Worm (Caenorhabditis elegans) whole organism, L3 larva: ENCODE data around the gene gon-4.

ENCODE experiments used
- ama-1 ChIP-seq: fragments of 150-350 bp; optimal IDR thresholded peaks from 2 replicates; lab custom pipeline; 2018
- ceh-82 ChIP-seq: fragments of 150-350 bp; optimal IDR thresholded peaks from 2 replicates; lab custom pipeline; 2014; ENCODE audit warnings: missing biosample characterization, missing genetic modification characterization
- daf-12 ChIP-seq: fragments of 150-350 bp; optimal IDR thresholded peaks from 2 replicates; lab custom pipeline; 2014; ENCODE audit warnings: missing biosample characterization, missing genetic modification reagents, missing genetic modification characterization
- egl-5 ChIP-seq: fragments of 150-350 bp; optimal IDR thresholded peaks from 2 replicates; lab custom pipeline; 2017; ENCODE audit warnings: missing biosample characterization, missing genetic modification reagents, missing genetic modification characterization, inconsistent platforms
- mdl-1 ChIP-seq: fragments of 150-350 bp; optimal IDR thresholded peaks from 2 replicates; lab custom pipeline; 2014; ENCODE audit warnings: missing biosample characterization, missing genetic modification characterization
- nhr-237 ChIP-seq: fragments of 150-350 bp; optimal IDR thresholded peaks from 2 replicates; lab custom pipeline; 2014; ENCODE audit warnings: missing biosample characterization, missing genetic modification characterization
- nhr-25 ChIP-seq: sonication (generic microtip); optimal IDR thresholded peaks from 2 replicates; lab custom pipeline; 2017; ENCODE audit warnings: missing biosample characterization, missing genetic modification characterization
- nhr-77 ChIP-seq: fragments of 150-350 bp; optimal IDR thresholded peaks from 2 replicates; lab custom pipeline; 2014; ENCODE audit warnings: missing biosample characterization, missing genetic modification characterization
- pha-4 ChIP-seq: fragments of 150-350 bp; optimal IDR thresholded peaks from 2 replicates; lab custom pipeline; 2014; ENCODE audit warnings: missing biosample characterization, missing genetic modification reagents, missing genetic modification characterization
- snpc-4 ChIP-seq: fragments of 150-350 bp; optimal IDR thresholded peaks from 2 replicates; lab custom pipeline; 2014; ENCODE audit warnings: missing biosample characterization, missing genetic modification characterization
- ztf-11 ChIP-seq: fragments of 150-350 bp; optimal IDR thresholded peaks from 2 replicates; lab custom pipeline; 2014; ENCODE audit warnings: missing biosample characterization, missing genetic modification characterization

ce11 chrIV:10250577-10251075, 53.0 kb downstream of the gon-4 start, which contains the start of gene daf-14:
- TF ChIP-seq nhr-77 (tag; lab: Kevin White, UChicago) (no peak), ztf-11 (tag; lab: Kevin White, UChicago) (no peak), pha-4 (peak; percentile 25), nhr-25 (no peak), daf-12 (tag; lab: Kevin White, UChicago) (no peak), ama-1 (lab: Kevin White, UChicago) (no peak), mdl-1 (tag; lab: Kevin White, UChicago) (no peak), nhr-237 (tag; lab: Kevin White, UChicago) (no peak), snpc-4 (tag; lab: Kevin White, UChicago) (no peak), egl-5 (tag; lab: Kevin White, UChicago) (no peak), ceh-82 (tag; lab: Kevin White, UChicago) (no peak)
